Fruit fly (Drosophila melanogaster) whole organism, embryonic: Measurements from ENCODE around the gene CG14718.

Experiments used
- Atf-2 ChIP-seq: fragments of 200-800 bp; sonication (Bioruptor generic); optimal IDR thresholded peaks from 2 replicates; lab custom pipeline; 2016; ENCODE audit warnings: missing biosample characterization, missing genetic modification characterization
- Blimp-1 ChIP-seq: fragments of 200-800 bp; sonication (Bioruptor generic); optimal IDR thresholded peaks from 3 replicates; lab custom pipeline; 2018; ENCODE audit warnings: missing biosample characterization, missing genetic modification characterization, mild to moderate bottlenecking, moderate library complexity, missing genetic modification reagents
- Bteb2 ChIP-seq: fragments of 200-800 bp; sonication (Bioruptor generic); optimal IDR thresholded peaks from 2 replicates; lab custom pipeline; 2016; ENCODE audit warnings: missing biosample characterization, missing genetic modification characterization
- CG10147 ChIP-seq: fragments of 200-800 bp; sonication (Bioruptor generic); optimal IDR thresholded peaks from 2 replicates; lab custom pipeline; 2019; ENCODE audit warnings: missing biosample characterization, mild to moderate bottlenecking, missing genetic modification characterization, moderate library complexity
- CG10209 ChIP-seq: fragments of 200-800 bp; sonication (Bioruptor generic); optimal IDR thresholded peaks from 3 replicates; lab custom pipeline; 2017; ENCODE audit warnings: missing biosample characterization, mild to moderate bottlenecking, missing genetic modification characterization, missing genetic modification reagents
- CG10462 ChIP-seq: fragments of 200-800 bp; sonication (Bioruptor generic); optimal IDR thresholded peaks from 2 replicates; lab custom pipeline; 2016; ENCODE audit warnings: missing biosample characterization, missing genetic modification characterization
- CG14710 ChIP-seq: fragments of 200-800 bp; sonication (Bioruptor generic); optimal IDR thresholded peaks from 3 replicates; lab custom pipeline; 2019; ENCODE audit warnings: missing biosample characterization, mild to moderate bottlenecking, missing genetic modification characterization, moderate library complexity
- CG14860 ChIP-seq: fragments of 200-800 bp; sonication (Bioruptor generic); IDR thresholded peaks from 3 replicates; pipeline ENCODE4 v1.3.6; 2022; ENCODE audit warnings: missing biosample characterization, missing genetic modification characterization; ENCODE audit not compliant: partially characterized antibody
- CG15601 ChIP-seq: fragments of 200-800 bp; sonication (Bioruptor generic); optimal IDR thresholded peaks from 3 replicates; lab custom pipeline; 2019; ENCODE audit warnings: missing biosample characterization, mild to moderate bottlenecking, missing genetic modification characterization, moderate library complexity
- CG16815 ChIP-seq: fragments of 200-800 bp; sonication (Bioruptor generic); optimal IDR thresholded peaks from 3 replicates; lab custom pipeline; 2017; ENCODE audit warnings: missing biosample characterization, mild to moderate bottlenecking, missing genetic modification characterization
- CG17361 ChIP-seq: fragments of 200-800 bp; sonication (Bioruptor generic); IDR thresholded peaks from 3 replicates; pipeline ENCODE4 v1.3.6; 2022; ENCODE audit warnings: missing biosample characterization, missing genetic modification characterization
- CG1832 ChIP-seq: fragments of 200-800 bp; sonication (Bioruptor generic); optimal IDR thresholded peaks from 2 replicates; lab custom pipeline; 2017; ENCODE audit warnings: missing biosample characterization, mild to moderate bottlenecking, missing genetic modification characterization, inconsistent platforms
- CG2875 ChIP-seq: fragments of 200-800 bp; sonication (Bioruptor generic); optimal IDR thresholded peaks from 2 replicates; lab custom pipeline; 2017; ENCODE audit warnings: missing biosample characterization, mild to moderate bottlenecking, missing genetic modification characterization, missing genetic modification reagents
- CG2889 ChIP-seq: fragments of 200-800 bp; sonication (Bioruptor generic); IDR thresholded peaks from 3 replicates; pipeline ENCODE4 v1.3.6; 2022; ENCODE audit warnings: missing biosample characterization, missing genetic modification characterization
- CG30403 ChIP-seq: fragments of 200-800 bp; sonication (Bioruptor generic); optimal IDR thresholded peaks from 3 replicates; lab custom pipeline; 2016; ENCODE audit warnings: missing biosample characterization, missing genetic modification characterization
- CG33213 ChIP-seq: fragments of 200-800 bp; sonication (Bioruptor generic); optimal IDR thresholded peaks from 3 replicates; lab custom pipeline; 2016; ENCODE audit warnings: missing biosample characterization, missing genetic modification characterization
- CG3407 ChIP-seq: fragments of 200-800 bp; sonication (Bioruptor generic); optimal IDR thresholded peaks from 2 replicates; lab custom pipeline; 2018; ENCODE audit warnings: missing biosample characterization, mild to moderate bottlenecking, missing genetic modification characterization
- CG4360 ChIP-seq: fragments of 200-800 bp; sonication (Bioruptor generic); IDR thresholded peaks from 2 replicates; pipeline ENCODE4 v1.3.6; 2022; ENCODE audit warnings: missing biosample characterization, missing genetic modification characterization
- CG4617 ChIP-seq: fragments of 200-800 bp; sonication (Bioruptor generic); optimal IDR thresholded peaks from 3 replicates; lab custom pipeline; 2016; ENCODE audit warnings: missing biosample characterization, missing genetic modification characterization, borderline replicate concordance
- CG5245 ChIP-seq: fragments of 200-800 bp; sonication (Bioruptor generic); optimal IDR thresholded peaks from 3 replicates; lab custom pipeline; 2016; ENCODE audit warnings: missing biosample characterization, missing genetic modification characterization
- CG7839 ChIP-seq: fragments of 200-800 bp; sonication (Bioruptor generic); optimal IDR thresholded peaks from 3 replicates; lab custom pipeline; 2018; ENCODE audit warnings: missing biosample characterization, mild to moderate bottlenecking, missing genetic modification characterization, moderate library complexity
- CG8924 ChIP-seq: fragments of 200-800 bp; optimal IDR thresholded peaks from 3 replicates; lab custom pipeline; 2019; ENCODE audit warnings: missing biosample characterization, mild to moderate bottlenecking, missing genetic modification characterization, moderate library complexity
- CG9727 ChIP-seq: fragments of 200-800 bp; sonication (Bioruptor generic); optimal IDR thresholded peaks from 3 replicates; lab custom pipeline; 2017; ENCODE audit warnings: missing biosample characterization, mild to moderate bottlenecking, missing genetic modification characterization
- CG9932 ChIP-seq: fragments of 200-800 bp; sonication (Bioruptor generic); IDR thresholded peaks from 2 replicates; pipeline ENCODE4 v1.3.6; 2022; ENCODE audit warnings: missing biosample characterization, missing genetic modification characterization
- CHES-1-like ChIP-seq: fragments of 200-800 bp; sonication (Bioruptor generic); optimal IDR thresholded peaks from 2 replicates; lab custom pipeline; 2016; ENCODE audit warnings: missing biosample characterization, missing genetic modification characterization
- Camta ChIP-seq: fragments of 200-800 bp; sonication (Bioruptor generic); optimal IDR thresholded peaks from 2 replicates; lab custom pipeline; 2016; ENCODE audit warnings: missing biosample characterization, missing genetic modification characterization
- Dfd ChIP-seq, 2 experiments: fragments of >200 bp; optimal IDR thresholded peaks; 2 replicates each; lab custom pipeline; 2017; ENCODE audit warnings: missing biosample characterization in 2 of 2, missing genetic modification characterization in 2 of 2
- Doc2 ChIP-seq: fragments of 200-800 bp; sonication (Bioruptor generic); IDR thresholded peaks from 2 replicates; pipeline ENCODE4 v1.3.6; 2022; ENCODE audit warnings: missing biosample characterization, missing genetic modification characterization
- Eip74EF ChIP-seq, 2 experiments: fragments of 200-800 bp in 1 of 2; fragments of >200 bp in 1 of 2; sonication (Bioruptor generic) in 1 of 2; optimal IDR thresholded peaks; 2 replicates each; lab custom pipeline; 2017 to 2019; ENCODE audit warnings: missing biosample characterization in 2 of 2, missing genetic modification characterization in 2 of 2, mild to moderate bottlenecking in 1 of 2, moderate library complexity in 1 of 2
- Nf-YA ChIP-seq: fragments of 200-800 bp; sonication (Bioruptor generic); IDR thresholded peaks from 2 replicates; pipeline ENCODE4 v1.3.6; 2022; ENCODE audit warnings: missing biosample characterization, missing genetic modification characterization
- Ptx1 ChIP-seq: fragments of 200-800 bp; sonication (Bioruptor generic); IDR thresholded peaks from 2 replicates; pipeline ENCODE4 v1.3.6; 2022; ENCODE audit warnings: missing biosample characterization, missing genetic modification characterization
- Six4 ChIP-seq: fragments of 200-800 bp; sonication (Bioruptor generic); optimal IDR thresholded peaks from 2 replicates; lab custom pipeline; 2016; ENCODE audit warnings: missing biosample characterization, missing genetic modification characterization
- Sox102F ChIP-seq: fragments of 200-800 bp; sonication (Bioruptor generic); optimal IDR thresholded peaks from 2 replicates; lab custom pipeline; 2018; ENCODE audit warnings: missing biosample characterization, mild to moderate bottlenecking, missing genetic modification characterization, moderate library complexity
- cad ChIP-seq: fragments of >200 bp; optimal IDR thresholded peaks from 2 replicates; lab custom pipeline; 2017; ENCODE audit warnings: missing biosample characterization, missing genetic modification characterization
- eve ChIP-seq, 2 experiments: fragments of >200 bp; optimal IDR thresholded peaks; 2 replicates each; lab custom pipeline; 2017; ENCODE audit warnings: missing biosample characterization in 2 of 2, missing genetic modification characterization in 2 of 2
- fd3F ChIP-seq: fragments of 200-800 bp; sonication (Bioruptor generic); optimal IDR thresholded peaks from 2 replicates; lab custom pipeline; 2018; ENCODE audit warnings: missing biosample characterization, mild to moderate bottlenecking, missing genetic modification characterization, moderate library complexity
- ftz-f1 ChIP-seq: fragments of 200-800 bp; sonication (Bioruptor generic); optimal IDR thresholded peaks from 2 replicates; lab custom pipeline; 2016; ENCODE audit warnings: missing biosample characterization, missing genetic modification characterization
- gfzf ChIP-seq: fragments of 200-800 bp; sonication (Bioruptor generic); optimal IDR thresholded peaks from 2 replicates; lab custom pipeline; 2016; ENCODE audit warnings: missing biosample characterization, mild to moderate bottlenecking, missing genetic modification characterization, moderate library complexity
- gro ChIP-seq: fragments of 200-800 bp; sonication (Bioruptor generic); optimal IDR thresholded peaks from 2 replicates; lab custom pipeline; 2016; ENCODE audit warnings: missing biosample characterization, missing genetic modification characterization
- hth ChIP-seq: fragments of >200 bp; optimal IDR thresholded peaks from 2 replicates; lab custom pipeline; 2017; ENCODE audit warnings: inconsistent platforms
- insv ChIP-seq, 2 experiments: fragments of 200-800 bp; sonication (Bioruptor generic); optimal IDR thresholded peaks; 3 replicates each; lab custom pipeline; 2016 to 2018; ENCODE audit warnings: missing biosample characterization in 2 of 2, missing genetic modification characterization in 2 of 2
- jigr1 ChIP-seq: fragments of 200-800 bp; sonication (Bioruptor generic); IDR thresholded peaks from 3 replicates; pipeline ENCODE4 v1.3.6; 2022; ENCODE audit warnings: missing biosample characterization, missing genetic modification characterization
- jing ChIP-seq: fragments of 200-800 bp; sonication (Bioruptor generic); optimal IDR thresholded peaks from 2 replicates; lab custom pipeline; 2018; ENCODE audit warnings: missing biosample characterization, mild to moderate bottlenecking, missing genetic modification characterization
- kah ChIP-seq: fragments of 200-800 bp; sonication (Bioruptor generic); optimal IDR thresholded peaks from 2 replicates; lab custom pipeline; 2018; ENCODE audit warnings: missing biosample characterization, mild to moderate bottlenecking, missing genetic modification characterization
- ken ChIP-seq: fragments of 200-800 bp; sonication (Bioruptor generic); IDR thresholded peaks from 3 replicates; pipeline ENCODE4 v1.3.6; 2022; ENCODE audit warnings: missing biosample characterization, missing genetic modification characterization
- nom ChIP-seq: fragments of 200-800 bp; sonication (Bioruptor generic); optimal IDR thresholded peaks from 2 replicates; lab custom pipeline; 2017; ENCODE audit warnings: missing biosample characterization, missing genetic modification characterization, mild to moderate bottlenecking, moderate library complexity, missing genetic modification reagents
- pita ChIP-seq: fragments of 200-800 bp; sonication (Bioruptor generic); optimal IDR thresholded peaks from 2 replicates; lab custom pipeline; 2017; ENCODE audit warnings: missing biosample characterization, mild to moderate bottlenecking, missing genetic modification characterization
- repo ChIP-seq: fragments of 200-800 bp; sonication (Bioruptor generic); optimal IDR thresholded peaks from 2 replicates; lab custom pipeline; 2016; ENCODE audit warnings: missing biosample characterization, missing genetic modification characterization
- salm ChIP-seq: fragments of 200-800 bp; sonication (Bioruptor generic); optimal IDR thresholded peaks from 2 replicates; lab custom pipeline; 2018; ENCODE audit warnings: missing biosample characterization, mild to moderate bottlenecking, missing genetic modification characterization
- ssp ChIP-seq: fragments of 200-800 bp; sonication (Bioruptor generic); IDR thresholded peaks from 2 replicates; pipeline ENCODE4 v1.3.6; 2022; ENCODE audit warnings: missing biosample characterization, missing genetic modification characterization
- tx ChIP-seq: fragments of 200-800 bp; sonication (Bioruptor generic); optimal IDR thresholded peaks from 2 replicates; lab custom pipeline; 2016; ENCODE audit warnings: missing biosample characterization, missing genetic modification characterization
- vvl ChIP-seq: fragments of 200-800 bp; sonication (Bioruptor generic); IDR thresholded peaks from 2 replicates; pipeline ENCODE4 v1.3.6; 2022; ENCODE audit warnings: missing biosample characterization, missing genetic modification characterization

CG14718 gene

DNA sequence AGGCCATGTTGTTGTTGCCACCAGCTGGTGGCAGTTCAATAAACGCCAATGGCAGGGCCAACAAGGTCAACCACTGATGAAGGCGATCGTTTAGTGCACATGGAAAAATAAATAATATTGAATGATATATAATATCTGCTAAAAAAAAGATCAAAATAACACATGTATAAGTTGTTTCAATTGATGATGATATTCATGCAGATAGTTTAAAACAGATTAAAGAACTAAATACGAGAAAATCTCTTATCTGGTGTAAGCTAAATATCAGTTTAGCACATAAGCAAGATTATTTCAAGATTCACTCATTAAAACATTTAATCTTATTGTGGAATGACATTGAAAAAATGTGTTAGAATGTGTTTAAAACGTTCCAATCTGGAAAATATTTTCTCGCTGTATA, 37.0 kb upstream of the CG14718 start (continued):
- TF ChIP-seq jigr1 (GFP tag; lab: Robert Waterston, UW) (no peak), jing (GFP tag; lab: Kevin White, UChicago) (no peak), Camta (no peak), gfzf (GFP tag; lab: Kevin White, UChicago) (no peak), CG3407 (GFP tag; lab: Kevin White, UChicago) (no peak), CG9932 (GFP tag; lab: Robert Waterston, UW) (no peak), Six4 (GFP tag; lab: Kevin White, UChicago) (no peak), CG8924 (tag; lab: Kevin White, UChicago) (peak; percentile 69), Eip74EF (GFP tag; optimal IDR thresholded peaks at IDR 0.05; lab: Kevin White, UChicago) (peak in 1 of 2 experiments; percentile 65), CG16815 (no peak), Blimp-1 (GFP tag; lab: Kevin White, UChicago) (peak; percentile 50), Atf-2 (no peak), hth (lab: Kevin White, UChicago) (no peak), ssp (GFP tag; lab: Robert Waterston, UW) (no peak), CG14860 (GFP tag; lab: Robert Waterston, UW) (no peak), CG9727 (GFP tag; lab: Kevin White, UChicago) (no peak), CG10147 (GFP tag; lab: Kevin White, UChicago) (no peak), Ptx1 (GFP tag; lab: Robert Waterston, UW) (peak; percentile 62), Bteb2 (GFP tag; lab: Kevin White, UChicago) (no peak), CG1832 (GFP tag; lab: Kevin White, UChicago) (no peak), ken (GFP tag; lab: Robert Waterston, UW) (no peak), fd3F (peak; percentile 32), CG2875 (peak; percentile 19), Sox102F (GFP tag; lab: Kevin White, UChicago) (peak; percentile 71), nom (GFP tag; lab: Kevin White, UChicago) (no peak), CG4617 (GFP tag; lab: Kevin White, UChicago) (no peak), Doc2 (GFP tag; lab: Robert Waterston, UW) (no peak), Nf-YA (GFP tag; lab: Robert Waterston, UW) (no peak), CG30403 (GFP tag; lab: Kevin White, UChicago) (peak; percentile 35), vvl (GFP tag; lab: Robert Waterston, UW) (no peak), CHES-1-like (no peak), Dfd (GFP tag; optimal IDR thresholded peaks at IDR 0.05; lab: Kevin White, UChicago) (no peak), CG14710 (peak; percentile 25), CG10462 (GFP tag; lab: Kevin White, UChicago) (no peak), gro (GFP tag; lab: Kevin White, UChicago) (no peak), CG7839 (tag; lab: Kevin White, UChicago) (peak; percentile 65), insv (GFP tag; optimal IDR thresholded peaks at IDR 0.05; lab: Kevin White, UChicago) (no peak), salm (peak; percentile 44), CG2889 (GFP tag; lab: Robert Waterston, UW) (no peak), tx (GFP tag; lab: Kevin White, UChicago) (no peak), CG17361 (GFP tag; lab: Robert Waterston, UW) (peak; percentile 64; the same call in 2 of the 3 replicates), CG10209 (GFP tag; lab: Kevin White, UChicago) (peak; percentile 49), repo (GFP tag; lab: Kevin White, UChicago) (no peak), CG15601 (peak; percentile 19), kah (GFP tag; lab: Kevin White, UChicago) (peak; percentile 8), pita (GFP tag; lab: Kevin White, UChicago) (no peak), eve (GFP tag; optimal IDR thresholded peaks at IDR 0.05; lab: Kevin White, UChicago) (no peak), CG33213 (GFP tag; lab: Kevin White, UChicago) (no peak), CG4360 (GFP tag; lab: Robert Waterston, UW) (no peak), cad (no peak), ftz-f1 (GFP tag; lab: Kevin White, UChicago) (peak; percentile 63), CG5245 (GFP tag; lab: Kevin White, UChicago) (no peak)
